Worm (Caenorhabditis elegans) whole organism, early embryonic: ENCODE measurements around the gene btb-17.

Source experiments
- hmbx-1 ChIP-seq: sonication (generic microtip); optimal IDR thresholded peaks from 2 replicates; lab custom pipeline; 2016; ENCODE audit warnings: mild to moderate bottlenecking, missing genetic modification characterization, missing compliant biosample characterization
- sea-1 ChIP-seq: fragments of 200-800 bp; sonication (Bioruptor generic); conservative IDR thresholded peaks from 2 replicates; pipeline ENCODE4 v1.3.6; 2022; ENCODE audit warnings: missing genetic modification characterization, missing compliant biosample characterization

ce11 chrII:3251782-3252181 is 43.4 kb upstream of the btb-17 start:
- TF ChIP-seq hmbx-1 (tag; lab: Kevin White, UChicago) (no peak), sea-1 (GFP tag; lab: Robert Waterston, UW) (no peak)
